Worm (Caenorhabditis elegans): ENCODE measurements around the gene grd-5.

DNA sequence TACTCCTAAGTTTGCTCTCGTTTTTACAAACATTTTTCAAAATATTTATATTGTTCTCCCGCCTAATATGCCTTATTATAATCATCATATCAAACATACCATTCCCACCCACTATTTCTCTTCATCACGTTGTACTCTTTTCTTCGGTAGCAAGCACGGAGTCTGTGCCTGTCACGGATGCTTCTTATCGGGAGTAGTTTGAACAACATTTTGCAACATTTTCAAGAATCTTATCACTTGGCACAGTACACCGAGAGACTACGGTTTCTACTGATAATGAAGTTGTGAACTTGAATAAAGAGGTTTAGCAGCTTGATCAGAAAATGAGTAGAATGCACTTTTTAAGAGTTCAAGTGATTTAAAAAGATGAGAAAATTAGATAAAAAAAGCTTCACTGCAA, 29.4 kb downstream of the grd-5 start:
- TF ChIP-seq dao-5 (tag; optimal IDR thresholded peaks at IDR 0.05): no peak
- TF ChIP-seq him-1 (tag; optimal IDR thresholded peaks at IDR 0.05): no peak
- no peak for TF ChIP-seq W03F9.2 (tag; optimal IDR thresholded peaks at IDR 0.05)
